Worm (Caenorhabditis elegans) whole organism, midembryonic: ENCODE results near the gene tni-1.

ENCODE experiments used
- flt-1 ChIP-seq: fragments of 200-800 bp; sonication (Bioruptor generic); IDR thresholded peaks from 2 replicates; pipeline ENCODE4 v1.3.6; 2022; ENCODE audit warnings: missing genetic modification characterization, missing compliant biosample characterization
- ztf-23 ChIP-seq: fragments of 200-800 bp; sonication (Bioruptor generic); IDR thresholded peaks from 2 replicates; pipeline ENCODE4 v1.3.6; 2022; ENCODE audit warnings: missing genetic modification reagents, missing genetic modification characterization, missing compliant biosample characterization

ce11 chrX:11367087-11367486, 10.2 kb downstream of the tni-1 start:
- TF ChIP-seq ztf-23 (GFP tag; lab: Robert Waterston, UW) (no peak), flt-1 (no peak)
